Worm (Caenorhabditis elegans) whole organism, L4 larva: Measurements from ENCODE around the gene ser-6.

ENCODE experiments used
- aly-2 ChIP-seq: sonication (generic microtip); optimal IDR thresholded peaks from 2 replicates; lab custom pipeline; 2018; ENCODE audit warnings: missing biosample characterization, missing genetic modification characterization
- mep-1 ChIP-seq: fragments of 150-350 bp; sonication (generic microtip); optimal IDR thresholded peaks from 3 replicates; lab custom pipeline; 2014; ENCODE audit warnings: missing biosample characterization, missing genetic modification characterization
- pha-4 ChIP-seq, 2 experiments: fragments of 150-350 bp in 1 of 2; fragments of 200-800 bp in 1 of 2; sonication (Bioruptor generic) in 1 of 2; IDR thresholded peaks in 1 of 2; optimal IDR thresholded peaks in 1 of 2; 2 replicates each; pipeline versions ENCODE4 v1.3.6 to Lab custom; 2014 to 2022; ENCODE audit warnings: missing genetic modification characterization in 2 of 2, missing genetic modification reagents in 2 of 2, missing biosample characterization in 1 of 2, missing compliant biosample characterization in 1 of 2
- skn-1 ChIP-seq: fragments of 150-350 bp; optimal IDR thresholded peaks from 2 replicates; lab custom pipeline; 2014; ENCODE audit warnings: missing biosample characterization, missing genetic modification characterization

ce11 chrIV:2969399-2969990, 9.6 kb downstream of the ser-6 start, which contains the start of gene Y54G2A.57:
- TF ChIP-seq aly-2 (tag; lab: Kevin White, UChicago) (no peak), pha-4 (GFP tag; IDR thresholded peaks at IDR 0.05; lab: Robert Waterston, UW) (no peak), pha-4 (tag; optimal IDR thresholded peaks at IDR 0.05; lab: Kevin White, UChicago) (no peak), mep-1 (tag; lab: Kevin White, UChicago) (no peak), skn-1 (tag; lab: Kevin White, UChicago) (no peak)
